Worm (Caenorhabditis elegans) whole organism, L1 larva: ENCODE results near the gene F46G11.6.

Source experiments
- ama-1 ChIP-seq: fragments of 150-350 bp; optimal IDR thresholded peaks from 2 replicates; lab custom pipeline; 2014
- elt-2 ChIP-seq: sonication (generic microtip); optimal IDR thresholded peaks from 2 replicates; lab custom pipeline; 2016; ENCODE audit warnings: missing genetic modification characterization, mild to moderate bottlenecking, inconsistent platforms, missing compliant biosample characterization, missing genetic modification reagents
- irx-1 ChIP-seq: sonication (generic microtip); optimal IDR thresholded peaks from 2 replicates; lab custom pipeline; 2016; ENCODE audit warnings: missing genetic modification characterization, missing compliant biosample characterization
- nhr-12 ChIP-seq: sonication (generic microtip); optimal IDR thresholded peaks from 2 replicates; lab custom pipeline; 2017; ENCODE audit warnings: missing biosample characterization, missing genetic modification characterization
- sox-4 ChIP-seq: sonication (generic microtip); optimal IDR thresholded peaks from 2 replicates; lab custom pipeline; 2016; ENCODE audit warnings: missing genetic modification characterization, missing compliant biosample characterization

- TF ChIP-seq nhr-12 (tag; lab: Kevin White, UChicago): no peak
- TF ChIP-seq ama-1 (lab: Kevin White, UChicago): no peak
- no peak for TF ChIP-seq irx-1 (tag; lab: Kevin White, UChicago)
- peak; percentile 86 for TF ChIP-seq elt-2 (tag; lab: Kevin White, UChicago)
- TF ChIP-seq sox-4 (tag; lab: Kevin White, UChicago): no peak
These were observed 48.5 kb downstream of the F46G11.6 start, which contains the start of gene F13D11.4 for ce11 chrX:5834581-5835481.
